Worm (Caenorhabditis elegans) whole organism, late embryonic: ENCODE measurements around the gene C04B4.2.

Source experiments
- ceh-6 ChIP-seq: fragments of 200-800 bp; sonication (Bioruptor generic); optimal IDR thresholded peaks from 2 replicates; lab custom pipeline; 2018; ENCODE audit warnings: mild to moderate bottlenecking, missing genetic modification characterization, missing compliant biosample characterization
- nhr-11 ChIP-seq: fragments of 150-350 bp; optimal IDR thresholded peaks from 2 replicates; lab custom pipeline; 2014; ENCODE audit warnings: missing biosample characterization, missing genetic modification characterization
- tbx-2 ChIP-seq: sonication (generic microtip); optimal IDR thresholded peaks from 2 replicates; lab custom pipeline; 2016; ENCODE audit warnings: missing genetic modification characterization, missing compliant biosample characterization
- unc-86 ChIP-seq: sonication (generic microtip); optimal IDR thresholded peaks from 2 replicates; lab custom pipeline; 2016; ENCODE audit warnings: missing genetic modification characterization, missing compliant biosample characterization

- TF ChIP-seq nhr-11 (tag; lab: Kevin White, UChicago): no peak
- no peak for TF ChIP-seq tbx-2
- TF ChIP-seq unc-86 (tag; lab: Kevin White, UChicago): no peak
- no peak for TF ChIP-seq ceh-6
Observed at ce11 chrX:12317560-12317959, 34.5 kb downstream of the C04B4.2 start.
